Worm (Caenorhabditis elegans) whole organism, L1 larva: Measurements from ENCODE around the gene slcr-46.2.
A peak's percentile ranks its signal among the peaks of the same experiment; 100 is the strongest.

Source experiments
- C16A3.4 ChIP-seq: fragments of 150-350 bp; optimal IDR thresholded peaks from 2 replicates; lab custom pipeline; 2014; ENCODE audit warnings: missing biosample characterization, missing genetic modification characterization
- F16B12.6 ChIP-seq: fragments of 150-350 bp; optimal IDR thresholded peaks from 2 replicates; lab custom pipeline; 2014; ENCODE audit warnings: missing biosample characterization, missing genetic modification characterization
- Y116A8C.19 ChIP-seq: sonication (generic microtip); optimal IDR thresholded peaks from 2 replicates; lab custom pipeline; 2016; ENCODE audit warnings: missing compliant biosample characterization, missing genetic modification characterization, borderline replicate concordance
- aha-1 ChIP-seq: fragments of 150-350 bp; optimal IDR thresholded peaks from 2 replicates; lab custom pipeline; 2014; ENCODE audit warnings: missing biosample characterization, missing genetic modification characterization
- aly-2 ChIP-seq: fragments of 150-350 bp; optimal IDR thresholded peaks from 2 replicates; lab custom pipeline; 2014; ENCODE audit warnings: missing biosample characterization, missing genetic modification characterization
- ama-1 ChIP-seq: fragments of 150-350 bp; optimal IDR thresholded peaks from 2 replicates; lab custom pipeline; 2014
- blmp-1 ChIP-seq: fragments of 150-350 bp; optimal IDR thresholded peaks from 2 replicates; lab custom pipeline; 2014; ENCODE audit warnings: missing biosample characterization, missing genetic modification characterization
- ceh-63 ChIP-seq: fragments of 200-800 bp; sonication (Bioruptor generic); optimal IDR thresholded peaks from 2 replicates; lab custom pipeline; 2018; ENCODE audit warnings: mild to moderate bottlenecking, missing genetic modification characterization, missing compliant biosample characterization
- ceh-8 ChIP-seq: fragments of 200-800 bp; sonication (Bioruptor generic); optimal IDR thresholded peaks from 2 replicates; lab custom pipeline; 2018; ENCODE audit warnings: mild to moderate bottlenecking, missing genetic modification characterization, moderate library complexity, missing compliant biosample characterization
- ceh-82 ChIP-seq, 3 experiments: fragments of 150-350 bp in 1 of 3; sonication (generic microtip) in 2 of 3; optimal IDR thresholded peaks; 2 replicates each; lab custom pipeline; 2014 to 2017; ENCODE audit warnings: missing biosample characterization in 3 of 3, missing genetic modification characterization in 3 of 3
- dpl-1 ChIP-seq, 3 experiments: fragments of 150-350 bp in 2 of 3; sonication (generic microtip) in 1 of 3; optimal IDR thresholded peaks; 2 replicates each; lab custom pipeline; 2014 to 2017; ENCODE audit warnings: missing biosample characterization in 3 of 3, missing genetic modification characterization in 3 of 3, missing genetic modification reagents in 3 of 3
- dsc-1 ChIP-seq: sonication (generic microtip); optimal IDR thresholded peaks from 2 replicates; lab custom pipeline; 2016; ENCODE audit warnings: mild to moderate bottlenecking, missing genetic modification characterization, missing compliant biosample characterization
- efl-1 ChIP-seq, 4 experiments: fragments of 150-350 bp; optimal IDR thresholded peaks in 3 of 4; peaks in 1 of 4; 1 replicate in 1 of 4; 2 replicates in 3 of 4; lab custom pipeline; 2014; ENCODE audit warnings: missing biosample characterization in 2 of 4, missing genetic modification characterization in 2 of 4, missing genetic modification reagents in 2 of 4
- efl-3 ChIP-seq: fragments of 200-800 bp; sonication (Bioruptor generic); optimal IDR thresholded peaks from 2 replicates; lab custom pipeline; 2018; ENCODE audit warnings: mild to moderate bottlenecking, missing genetic modification characterization, missing compliant biosample characterization
- egl-27 ChIP-seq, 2 experiments: fragments of 150-350 bp in 1 of 2; sonication (generic microtip); optimal IDR thresholded peaks; 3 replicates each; lab custom pipeline; 2017 to 2018; ENCODE audit warnings: missing biosample characterization in 2 of 2, missing genetic modification characterization in 2 of 2, missing genetic modification reagents in 2 of 2
- elt-2 ChIP-seq: sonication (generic microtip); optimal IDR thresholded peaks from 2 replicates; lab custom pipeline; 2016; ENCODE audit warnings: missing genetic modification characterization, mild to moderate bottlenecking, inconsistent platforms, missing compliant biosample characterization, missing genetic modification reagents
- ets-5 ChIP-seq: fragments of 200-800 bp; sonication (Bioruptor generic); IDR thresholded peaks from 2 replicates; pipeline ENCODE4 v1.3.6; 2022; ENCODE audit warnings: missing genetic modification characterization, missing compliant biosample characterization
- fkh-4 ChIP-seq: sonication (generic microtip); optimal IDR thresholded peaks from 2 replicates; lab custom pipeline; 2016; ENCODE audit warnings: missing compliant biosample characterization, missing genetic modification characterization, borderline replicate concordance
- fkh-8 ChIP-seq: sonication (generic microtip); optimal IDR thresholded peaks from 2 replicates; lab custom pipeline; 2016; ENCODE audit warnings: mild to moderate bottlenecking, missing genetic modification characterization, missing compliant biosample characterization
- grh-1 ChIP-seq: fragments of 200-800 bp; sonication (Bioruptor generic); IDR thresholded peaks from 2 replicates; pipeline ENCODE4 v1.3.6; 2022; ENCODE audit warnings: missing genetic modification reagents, missing genetic modification characterization, missing compliant biosample characterization
- hlh-17 ChIP-seq: fragments of 200-800 bp; sonication (Bioruptor generic); optimal IDR thresholded peaks from 2 replicates; lab custom pipeline; 2018; ENCODE audit warnings: missing genetic modification characterization, mild to moderate bottlenecking, missing compliant biosample characterization, moderate library complexity, borderline replicate concordance
- hlh-4 ChIP-seq: sonication (generic microtip); optimal IDR thresholded peaks from 2 replicates; lab custom pipeline; 2016; ENCODE audit warnings: mild to moderate bottlenecking, missing genetic modification characterization, missing compliant biosample characterization
- hpl-2 ChIP-seq: fragments of 150-350 bp; optimal IDR thresholded peaks from 2 replicates; lab custom pipeline; 2014; ENCODE audit warnings: missing biosample characterization, missing genetic modification reagents, missing genetic modification characterization
- isw-1 ChIP-seq: fragments of 200-800 bp; sonication (Bioruptor generic); IDR thresholded peaks from 2 replicates; pipeline ENCODE4 v1.3.6; 2022; ENCODE audit warnings: missing genetic modification characterization, missing compliant biosample characterization
- lin-14 ChIP-seq: fragments of 200-800 bp; sonication (Bioruptor generic); optimal IDR thresholded peaks from 2 replicates; lab custom pipeline; 2018; ENCODE audit warnings: mild to moderate bottlenecking, missing genetic modification characterization, moderate library complexity, missing compliant biosample characterization
- lin-15B ChIP-seq: fragments of 150-350 bp; sonication (generic microtip); optimal IDR thresholded peaks from 3 replicates; lab custom pipeline; 2014; ENCODE audit warnings: missing biosample characterization, missing genetic modification characterization
- lin-35 ChIP-seq, 2 experiments: fragments of 150-350 bp; optimal IDR thresholded peaks; 2 replicates each; lab custom pipeline; 2014; ENCODE audit warnings: missing biosample characterization in 2 of 2, missing genetic modification characterization in 2 of 2, missing genetic modification reagents in 2 of 2
- lsy-2 ChIP-seq, 2 experiments: fragments of 150-350 bp; optimal IDR thresholded peaks; 2 replicates each; lab custom pipeline; 2014; ENCODE audit warnings: missing biosample characterization in 2 of 2, missing genetic modification characterization in 2 of 2
- mep-1 ChIP-seq: fragments of 150-350 bp; optimal IDR thresholded peaks from 2 replicates; lab custom pipeline; 2014; ENCODE audit warnings: missing biosample characterization, missing genetic modification characterization
- nhr-12 ChIP-seq: sonication (generic microtip); optimal IDR thresholded peaks from 2 replicates; lab custom pipeline; 2017; ENCODE audit warnings: missing biosample characterization, missing genetic modification characterization
- nhr-19 ChIP-seq: fragments of 200-800 bp; sonication (Bioruptor generic); conservative IDR thresholded peaks from 2 replicates; pipeline ENCODE4 v1.3.6; 2022; ENCODE audit warnings: missing genetic modification characterization, missing compliant biosample characterization
- nhr-20 ChIP-seq: sonication (generic microtip); optimal IDR thresholded peaks from 2 replicates; lab custom pipeline; 2016; ENCODE audit warnings: mild to moderate bottlenecking, missing genetic modification characterization, missing compliant biosample characterization
- nhr-237 ChIP-seq: fragments of 150-350 bp; optimal IDR thresholded peaks from 2 replicates; lab custom pipeline; 2014; ENCODE audit warnings: missing biosample characterization, missing genetic modification characterization
- nhr-28 ChIP-seq: fragments of 150-350 bp; optimal IDR thresholded peaks from 2 replicates; lab custom pipeline; 2014; ENCODE audit warnings: missing biosample characterization, missing genetic modification characterization
- nhr-47 ChIP-seq: sonication (generic microtip); optimal IDR thresholded peaks from 2 replicates; lab custom pipeline; 2016; ENCODE audit warnings: mild to moderate bottlenecking, missing genetic modification characterization, moderate library complexity, missing compliant biosample characterization
- nhr-71 ChIP-seq: sonication (generic microtip); optimal IDR thresholded peaks from 2 replicates; lab custom pipeline; 2016; ENCODE audit warnings: mild to moderate bottlenecking, missing genetic modification characterization, moderate library complexity, missing compliant biosample characterization
- nhr-84 ChIP-seq: sonication (generic microtip); optimal IDR thresholded peaks from 2 replicates; lab custom pipeline; 2017; ENCODE audit warnings: missing biosample characterization, missing genetic modification characterization
- pag-3 ChIP-seq: sonication (generic microtip); optimal IDR thresholded peaks from 2 replicates; lab custom pipeline; 2017; ENCODE audit warnings: missing genetic modification characterization, mild to moderate bottlenecking, missing compliant biosample characterization, antibody characterized with exemption, borderline replicate concordance; ENCODE audit not compliant: insufficient read depth
- pax-3 ChIP-seq: fragments of 200-800 bp; sonication (Bioruptor generic); optimal IDR thresholded peaks from 2 replicates; lab custom pipeline; 2018; ENCODE audit warnings: mild to moderate bottlenecking, missing genetic modification characterization, moderate library complexity, missing compliant biosample characterization
- skn-1 ChIP-seq: fragments of 150-350 bp; optimal IDR thresholded peaks from 2 replicates; lab custom pipeline; 2014; ENCODE audit warnings: missing biosample characterization, missing genetic modification characterization
- snpc-4 ChIP-seq: fragments of 150-350 bp; optimal IDR thresholded peaks from 2 replicates; lab custom pipeline; 2014; ENCODE audit warnings: missing biosample characterization, missing genetic modification characterization
- snu-23 ChIP-seq: sonication (generic microtip); optimal IDR thresholded peaks from 2 replicates; lab custom pipeline; 2016; ENCODE audit warnings: missing genetic modification characterization, missing compliant biosample characterization
- sptf-1 ChIP-seq: fragments of 150-350 bp; optimal IDR thresholded peaks from 2 replicates; lab custom pipeline; 2014; ENCODE audit warnings: missing biosample characterization, missing genetic modification characterization
- sup-37 ChIP-seq: fragments of 200-800 bp; sonication (Bioruptor generic); optimal IDR thresholded peaks from 2 replicates; lab custom pipeline; 2018; ENCODE audit warnings: mild to moderate bottlenecking, missing genetic modification characterization, missing compliant biosample characterization
- swsn-7 ChIP-seq: sonication (generic microtip); optimal IDR thresholded peaks from 2 replicates; lab custom pipeline; 2016; ENCODE audit warnings: missing genetic modification characterization, missing compliant biosample characterization
- tlp-1 ChIP-seq: fragments of 150-350 bp; optimal IDR thresholded peaks from 2 replicates; lab custom pipeline; 2014; ENCODE audit warnings: missing biosample characterization, missing genetic modification characterization
- unc-130 ChIP-seq: fragments of 150-350 bp; optimal IDR thresholded peaks from 2 replicates; lab custom pipeline; 2017; ENCODE audit warnings: missing biosample characterization, missing genetic modification characterization, inconsistent platforms
- unc-62 ChIP-seq: fragments of 150-350 bp; optimal IDR thresholded peaks from 2 replicates; lab custom pipeline; 2014; ENCODE audit warnings: missing biosample characterization, missing genetic modification reagents, missing genetic modification characterization
- vab-15 ChIP-seq: sonication (generic microtip); optimal IDR thresholded peaks from 2 replicates; lab custom pipeline; 2017; ENCODE audit warnings: missing genotype, mild to moderate bottlenecking, missing genetic modification characterization, missing compliant biosample characterization
- zag-1 ChIP-seq: fragments of 150-350 bp; optimal IDR thresholded peaks from 2 replicates; lab custom pipeline; 2014; ENCODE audit warnings: missing biosample characterization, missing genetic modification characterization
- zip-4 ChIP-seq: fragments of 200-800 bp; sonication (Bioruptor generic); optimal IDR thresholded peaks from 2 replicates; lab custom pipeline; 2018; ENCODE audit warnings: mild to moderate bottlenecking, missing genetic modification characterization, moderate library complexity, missing compliant biosample characterization
- ztf-11 ChIP-seq, 2 experiments: sonication (generic microtip); optimal IDR thresholded peaks; 2 replicates each; lab custom pipeline; 2016 to 2017; ENCODE audit warnings: missing genetic modification characterization in 2 of 2, missing biosample characterization in 1 of 2, missing compliant biosample characterization in 1 of 2
- ztf-4 ChIP-seq: fragments of 150-350 bp; optimal IDR thresholded peaks from 2 replicates; lab custom pipeline; 2014; ENCODE audit warnings: missing biosample characterization, missing genetic modification characterization

The slcr-46.2 gene

ce11 chrV:19428936-19429335 is 39.0 kb upstream of the slcr-46.2 start (continued):
- TF ChIP-seq fkh-4 (no peak), nhr-12 (tag; lab: Kevin White, UChicago) (no peak), ets-5 (GFP tag; lab: Robert Waterston, UW) (no peak), nhr-28 (tag; lab: Kevin White, UChicago) (no peak), ztf-11 (tag; optimal IDR thresholded peaks at IDR 0.05; lab: Kevin White, UChicago) (no peak), nhr-47 (tag; lab: Kevin White, UChicago) (peak; percentile 17), tlp-1 (tag; lab: Kevin White, UChicago) (no peak), mep-1 (tag; lab: Kevin White, UChicago) (no peak), F16B12.6 (tag; lab: Kevin White, UChicago) (no peak), lin-15B (tag; lab: Kevin White, UChicago) (no peak), efl-1 (optimal IDR thresholded peaks at IDR 0.05; lab: Kevin White, UChicago) (no peak), efl-1 (GFP tag; optimal IDR thresholded peaks at IDR 0.05 in 1 of 2; lab: Kevin White, UChicago) (no peak), hlh-17 (GFP tag; lab: Kevin White, UChicago) (no peak), nhr-19 (GFP tag; lab: Robert Waterston, UW) (no peak), C16A3.4 (tag; lab: Kevin White, UChicago) (no peak), unc-130 (tag; lab: Kevin White, UChicago) (no peak), aly-2 (tag; lab: Kevin White, UChicago) (no peak), snu-23 (GFP tag; lab: Kevin White, UChicago) (peak; percentile 56), pax-3 (no peak), elt-2 (no peak), egl-27 (tag; optimal IDR thresholded peaks at IDR 0.05; lab: Kevin White, UChicago) (no peak), dsc-1 (tag; lab: Kevin White, UChicago) (no peak), aha-1 (tag; lab: Kevin White, UChicago) (no peak), unc-62 (GFP tag; lab: Kevin White, UChicago) (no peak), lin-35 (GFP tag; optimal IDR thresholded peaks at IDR 0.05; lab: Kevin White, UChicago) (no peak), dpl-1 (GFP tag; optimal IDR thresholded peaks at IDR 0.05; lab: Kevin White, UChicago) (no peak), hlh-4 (tag; lab: Kevin White, UChicago) (no peak), Y116A8C.19 (no peak), vab-15 (no peak), snpc-4 (tag; lab: Kevin White, UChicago) (no peak), skn-1 (no peak), hpl-2 (GFP tag; lab: Kevin White, UChicago) (no peak), grh-1 (GFP tag; lab: Robert Waterston, UW) (no peak), ceh-82 (tag; optimal IDR thresholded peaks at IDR 0.05; lab: Kevin White, UChicago) (no peak), blmp-1 (tag; lab: Kevin White, UChicago) (peak; percentile 57), nhr-71 (tag; lab: Kevin White, UChicago) (peak; percentile 54), lsy-2 (tag; optimal IDR thresholded peaks at IDR 0.05; lab: Kevin White, UChicago) (peak in 1 of 2 experiments; percentile 18), ceh-63 (GFP tag; lab: Kevin White, UChicago) (no peak), fkh-8 (no peak), sptf-1 (no peak), isw-1 (GFP tag; lab: Robert Waterston, UW) (no peak), ama-1 (lab: Kevin White, UChicago) (no peak), zag-1 (tag; lab: Kevin White, UChicago) (no peak), sup-37 (GFP tag; lab: Kevin White, UChicago) (peak; percentile 17), ceh-8 (GFP tag; lab: Kevin White, UChicago) (no peak), nhr-20 (tag; lab: Kevin White, UChicago) (peak; percentile 74), lin-14 (GFP tag; lab: Kevin White, UChicago) (peak; percentile 73), swsn-7 (tag; lab: Kevin White, UChicago) (no peak), pag-3 (tag; lab: Kevin White, UChicago) (no peak), nhr-237 (tag; lab: Kevin White, UChicago) (no peak), ztf-4 (tag; lab: Kevin White, UChicago) (no peak), efl-3 (GFP tag; lab: Kevin White, UChicago) (no peak), zip-4 (no peak), nhr-84 (tag; lab: Kevin White, UChicago) (no peak)
